Worm (Caenorhabditis elegans): Measurements from ENCODE around the gene F54E7.6.
"Not testable (repeated sequence)": the region's sequence is repeated elsewhere in the genome, so short reads cannot be mapped to it uniquely, and the experiment has no call there.

DNA sequence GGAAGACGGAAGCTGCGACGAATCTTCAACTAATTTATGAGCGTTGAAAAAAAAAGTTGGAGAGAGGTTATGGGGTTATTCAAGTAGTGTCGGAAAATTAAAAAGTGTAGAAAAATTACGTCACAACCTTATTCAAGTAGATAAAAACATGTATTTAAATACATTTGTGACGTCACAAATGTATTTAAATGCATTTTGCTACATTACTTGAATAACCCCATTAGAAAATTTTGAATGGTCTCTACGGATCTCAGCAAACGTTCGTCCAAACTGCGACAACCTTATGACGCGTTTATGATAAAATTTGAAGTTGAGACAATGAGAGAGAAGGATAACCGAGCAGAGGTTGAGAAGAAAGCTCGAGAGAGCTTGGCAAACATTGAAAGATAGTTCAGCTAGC is 33.4 kb downstream of the F54E7.6 start:
- TF ChIP-seq ets-4 (GFP tag; optimal IDR thresholded peaks at IDR 0.05); dpl-1 (GFP tag; optimal IDR thresholded peaks at IDR 0.05); zim-3 (tag; optimal IDR thresholded peaks at IDR 0.05); T07F8.4 (tag; optimal IDR thresholded peaks at IDR 0.05); F57A8.1 (GFP tag; optimal IDR thresholded peaks at IDR 0.05): not testable (repeated sequence)
